Fruit fly (Drosophila melanogaster): ENCODE measurements around the gene TTLL1B.

The TTLL1B gene

dm6 chr3L:4647976-4648375 lies at the start of gene TTLL1B:
TSS of gene TTLL1B (plus strand) at chr3L:4648276.
- no peak for TF ChIP-seq phol (tag; optimal IDR thresholded peaks at IDR 0.05)
- no peak for TF ChIP-seq Vsx1 (GFP tag; optimal IDR thresholded peaks at IDR 0.05)
- TF ChIP-seq Abd-B (GFP tag; optimal IDR thresholded peaks at IDR 0.05), result no peak
- TF ChIP-seq nom (GFP tag; optimal IDR thresholded peaks at IDR 0.05), result no peak
- no peak for TF ChIP-seq Mrtf (GFP tag; IDR thresholded peaks at IDR 0.05)
- TF ChIP-seq pho (GFP tag; optimal IDR thresholded peaks at IDR 0.05), result no peak
- no peak for TF ChIP-seq CG7271 (tag; optimal IDR thresholded peaks at IDR 0.05)
- no peak for TF ChIP-seq CG1792 (GFP tag; optimal IDR thresholded peaks at IDR 0.05)

dm6 chr3L:4599747-4600146 lies 48.3 kb upstream of the TTLL1B start:
- TF ChIP-seq CG6765 (GFP tag; optimal IDR thresholded peaks at IDR 0.05) (no peak), zen (tag; optimal IDR thresholded peaks at IDR 0.05) (peak; percentile 13), CG7928 (GFP tag; optimal IDR thresholded peaks at IDR 0.05) (no peak), CG4820 (GFP tag; optimal IDR thresholded peaks at IDR 0.05) (no peak), CG2678 (tag; optimal IDR thresholded peaks at IDR 0.05) (no peak), CG13775 (GFP tag; optimal IDR thresholded peaks at IDR 0.05) (peak; percentile 22), twi (tag; optimal IDR thresholded peaks at IDR 0.05) (peak; percentile 67), pros (GFP tag; optimal IDR thresholded peaks at IDR 0.05) (peak; percentile 39), Ets97D (GFP tag; optimal IDR thresholded peaks at IDR 0.05) (no peak), D (optimal IDR thresholded peaks at IDR 0.05) (peak; percentile 97), D (GFP tag; optimal IDR thresholded peaks at IDR 0.05) (no peak), chm (GFP tag; IDR thresholded peaks at IDR 0.05) (no peak), ac (GFP tag; optimal IDR thresholded peaks at IDR 0.05) (peak; percentile 5)

dm6 chr3L:4602333-4602732 lies 45.7 kb upstream of the TTLL1B start:
- TF ChIP-seq Ets65A (GFP tag), result no peak
- peak; percentile 14 for TF ChIP-seq cwo (GFP tag; optimal IDR thresholded peaks at IDR 0.05)
- no peak for TF ChIP-seq CG18619 (GFP tag; optimal IDR thresholded peaks at IDR 0.05)
- peak; percentile 60 for TF ChIP-seq onecut (GFP tag; IDR thresholded peaks at IDR 0.05)
- TF ChIP-seq exex (tag; optimal IDR thresholded peaks at IDR 0.05), result peak; percentile 3
- TF ChIP-seq scrt (GFP tag; optimal IDR thresholded peaks at IDR 0.05), result peak; percentile 20

dm6 chr3L:4603439-4603838 lies 44.6 kb upstream of the TTLL1B start:
- TF ChIP-seq CG6813 (GFP tag; optimal IDR thresholded peaks at IDR 0.05) (peak; percentile 2), CG11695 (GFP tag; IDR thresholded peaks at IDR 0.05) (peak; percentile 41; the same call in 1 of the 3 replicates), Side (GFP tag; optimal IDR thresholded peaks at IDR 0.05) (no peak), CG8478 (optimal IDR thresholded peaks at IDR 0.05) (no peak), CG13894 (tag; optimal IDR thresholded peaks at IDR 0.05) (peak; percentile 40), CG6272 (GFP tag; IDR thresholded peaks at IDR 0.05) (no peak), MBD-R2 (GFP tag; IDR thresholded peaks at IDR 0.05) (peak; percentile 24; the same call in 1 of the 2 replicates), Aef1 (GFP tag; IDR thresholded peaks at IDR 0.05) (peak; percentile 42; the same call in 2 of the 3 replicates), Usf (GFP tag; optimal IDR thresholded peaks at IDR 0.05) (no peak), sr (GFP tag; IDR thresholded peaks at IDR 0.05) (no peak), CG12219 (GFP tag; optimal IDR thresholded peaks at IDR 0.05) (no peak), Sin3A (optimal IDR thresholded peaks at IDR 0.05) (no peak), CG8281 (tag; optimal IDR thresholded peaks at IDR 0.05) (no peak), HLH54F (GFP tag; optimal IDR thresholded peaks at IDR 0.05) (no peak), CG12236 (GFP tag; optimal IDR thresholded peaks at IDR 0.05) (no peak), Chrac-16 (GFP tag; optimal IDR thresholded peaks at IDR 0.05) (no peak), CG10543 (GFP tag; optimal IDR thresholded peaks at IDR 0.05) (no peak), ac (GFP tag; optimal IDR thresholded peaks at IDR 0.05) (no peak), amos (GFP tag; IDR thresholded peaks at IDR 0.05; ENCODE audit: partially characterized antibody) (no peak), CG11504 (tag; optimal IDR thresholded peaks at IDR 0.05) (peak; percentile 67), CG12071 (GFP tag; optimal IDR thresholded peaks at IDR 0.05) (no peak), Rfx (GFP tag; IDR thresholded peaks at IDR 0.05) (peak; percentile 72), CG43689 (GFP tag; IDR thresholded peaks at IDR 0.05) (peak; percentile 46; the same call in 1 of the 2 replicates)

Data from whole organism, embryonic.